Worm (Caenorhabditis elegans) whole organism, late embryonic: Measurements from ENCODE around the gene cbs-1.

Experiments
- ceh-14 ChIP-seq: sonication (generic microtip); optimal IDR thresholded peaks from 2 replicates; lab custom pipeline; 2016; ENCODE audit warnings: missing genotype, missing genetic modification characterization, missing compliant biosample characterization
- elt-2 ChIP-seq: sonication (generic microtip); optimal IDR thresholded peaks from 2 replicates; lab custom pipeline; 2016; ENCODE audit warnings: missing genetic modification reagents, missing genetic modification characterization, missing compliant biosample characterization
- fkh-10 ChIP-seq: fragments of 150-350 bp; optimal IDR thresholded peaks from 2 replicates; lab custom pipeline; 2014; ENCODE audit warnings: missing biosample characterization, missing genetic modification reagents, missing genetic modification characterization
- pag-3 ChIP-seq: sonication (generic microtip); optimal IDR thresholded peaks from 2 replicates; lab custom pipeline; 2016; ENCODE audit warnings: missing compliant biosample characterization, missing genetic modification characterization, borderline replicate concordance
- pha-4 ChIP-seq: fragments of 150-350 bp; optimal IDR thresholded peaks from 2 replicates; lab custom pipeline; 2018; ENCODE audit warnings: missing biosample characterization, missing genetic modification reagents, missing genetic modification characterization
- rnt-1 ChIP-seq: sonication (generic microtip); optimal IDR thresholded peaks from 2 replicates; lab custom pipeline; 2016; ENCODE audit warnings: missing genetic modification characterization, missing compliant biosample characterization
- ttx-3 ChIP-seq: sonication (generic microtip); optimal IDR thresholded peaks from 2 replicates; lab custom pipeline; 2016; ENCODE audit warnings: missing genetic modification reagents, missing genetic modification characterization, missing compliant biosample characterization
- unc-55 ChIP-seq: sonication (generic microtip); optimal IDR thresholded peaks from 2 replicates; lab custom pipeline; 2017; ENCODE audit warnings: missing biosample characterization, missing genetic modification reagents, missing genetic modification characterization
- zip-5 ChIP-seq: sonication (generic microtip); optimal IDR thresholded peaks from 2 replicates; lab custom pipeline; 2016; ENCODE audit warnings: missing genetic modification characterization, missing compliant biosample characterization

- no peak for TF ChIP-seq elt-2 (tag; lab: Kevin White, UChicago)
- TF ChIP-seq ceh-14, result no peak
- TF ChIP-seq unc-55, result no peak
- TF ChIP-seq pag-3, result no peak
- TF ChIP-seq fkh-10, result no peak
- TF ChIP-seq zip-5, result no peak
- TF ChIP-seq rnt-1 (tag; lab: Kevin White, UChicago), result no peak
- no peak for TF ChIP-seq ttx-3
- no peak for TF ChIP-seq pha-4 (tag; lab: Kevin White, UChicago)
Measured at ce11 chrX:10054410-10054800, 330 bp downstream of the cbs-1 start.
